Fruit fly (Drosophila melanogaster): ENCODE data around the gene wek.

DNA sequence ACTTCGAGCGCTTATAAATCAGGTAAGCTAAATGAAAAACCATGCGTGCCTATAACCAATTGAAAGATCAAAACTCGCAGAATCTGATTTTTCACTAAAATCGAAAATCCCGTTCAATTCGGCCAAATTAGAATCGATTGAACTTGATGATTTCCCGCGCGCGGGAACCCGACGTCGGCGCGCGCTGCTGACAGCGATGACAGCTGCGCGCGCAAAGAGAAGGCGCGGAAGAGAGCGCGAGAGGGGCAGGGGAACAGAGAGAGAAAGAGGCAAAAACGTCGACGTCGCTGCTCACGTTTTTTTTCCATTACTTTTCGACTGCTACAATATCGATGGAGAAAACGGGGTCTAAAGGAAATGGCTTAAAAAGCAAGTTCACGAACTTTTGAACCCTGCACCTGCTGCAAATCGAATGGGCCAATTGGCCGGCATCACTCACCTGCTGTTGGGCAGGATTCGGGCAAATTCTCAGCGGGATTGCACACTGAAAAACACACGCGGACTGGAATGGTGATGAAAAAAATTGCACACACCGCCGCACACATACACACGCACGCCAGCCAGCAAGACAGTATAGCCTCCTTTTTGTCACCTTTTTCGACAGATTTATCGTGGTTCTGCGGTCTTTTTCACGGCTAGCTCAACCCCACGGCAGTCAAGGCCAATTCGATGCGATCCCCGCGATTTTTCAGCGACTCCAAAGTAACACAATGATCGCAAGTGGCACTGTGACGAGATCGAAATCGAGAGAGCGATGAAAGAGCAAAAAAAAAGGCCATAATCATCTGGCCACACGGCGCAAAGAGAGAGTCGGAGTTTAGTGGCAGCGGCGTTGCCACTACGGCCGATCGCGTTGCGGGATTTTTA, 20.5 kb downstream of the wek start, which contains the start of gene CycE:
- TF ChIP-seq ttk (optimal IDR thresholded peaks at IDR 0.05) (no peak), Myc (optimal IDR thresholded peaks at IDR 0.05) (no peak), h (optimal IDR thresholded peaks at IDR 0.05) (no peak)
